Worm (Caenorhabditis elegans): Measurements from ENCODE around the gene C34F6.11.

ce11 chrX:11252429-11252828, 48.7 kb upstream of the C34F6.11 start:
- TF ChIP-seq sdz-12 (GFP tag; optimal IDR thresholded peaks at IDR 0.05) (peak; percentile 30), fos-1 (tag; optimal IDR thresholded peaks at IDR 0.05) (no peak), T26A8.4 (GFP tag; IDR thresholded peaks at IDR 0.05) (no peak), zip-2 (tag; optimal IDR thresholded peaks at IDR 0.05) (peak; percentile 72), unc-62 (GFP tag; optimal IDR thresholded peaks at IDR 0.05 in 1 of 2) (no peak), unc-62 (tag; optimal IDR thresholded peaks at IDR 0.05) (no peak), R02D3.7 (tag; optimal IDR thresholded peaks at IDR 0.05) (no peak), snpc-4 (tag; optimal IDR thresholded peaks at IDR 0.05) (no peak), egl-27 (tag; optimal IDR thresholded peaks at IDR 0.05) (no peak), pha-4 (GFP tag; IDR thresholded peaks at IDR 0.05) (peak; percentile 78; the same call in 1 of the 2 replicates), pha-4 (tag; optimal IDR thresholded peaks at IDR 0.05) (no peak), jun-1 (tag; optimal IDR thresholded peaks at IDR 0.05) (no peak), snpc-1.2 (GFP tag; IDR thresholded peaks at IDR 0.05) (peak; percentile 86), mdl-1 (tag; optimal IDR thresholded peaks at IDR 0.05) (peak in 1 of 2 experiments; percentile 16)

Data from whole organism, L4 larva.